Fruit fly (Drosophila melanogaster): Measurements from ENCODE around the gene gdl-ORF39.

The gdl-ORF39 gene

dm6 chr3L:15498745-15499144 lies 10.5 kb upstream of the gdl-ORF39 start, which contains the start of gene CG7275 (continued):
- TF ChIP-seq HmgZ (tag; optimal IDR thresholded peaks at IDR 0.05) (peak; percentile 35), NfI (GFP tag; optimal IDR thresholded peaks at IDR 0.05) (peak; percentile 6), Dref (GFP tag; IDR thresholded peaks at IDR 0.05) (peak; percentile 43; the same call in 1 of the 2 replicates), Bgb (GFP tag; IDR thresholded peaks at IDR 0.05; ENCODE audit: partially characterized antibody) (peak; percentile 74), gce (GFP tag; IDR thresholded peaks at IDR 0.05) (no peak), CG2678 (tag; optimal IDR thresholded peaks at IDR 0.05) (no peak), psq (GFP tag; optimal IDR thresholded peaks at IDR 0.05) (no peak), E2f2 (GFP tag; IDR thresholded peaks at IDR 0.05) (peak; percentile 98), Asciz (GFP tag; optimal IDR thresholded peaks at IDR 0.05) (peak; percentile 10), HLH4C (GFP tag; IDR thresholded peaks at IDR 0.05; ENCODE audit: partially characterized antibody) (0 out of 3 replicates have a peak, but pooled peaks have one; percentile 48), CG18011 (GFP tag; optimal IDR thresholded peaks at IDR 0.05) (peak; percentile 67), row (GFP tag; IDR thresholded peaks at IDR 0.05) (peak; percentile 16; the same call in 1 of the 3 replicates), Xbp1 (GFP tag; optimal IDR thresholded peaks at IDR 0.05) (no peak), gfzf (GFP tag; optimal IDR thresholded peaks at IDR 0.05) (peak; percentile 26), CG11696 (GFP tag; IDR thresholded peaks at IDR 0.05) (no peak), CG13424 (tag; optimal IDR thresholded peaks at IDR 0.05) (peak; percentile 33), Dll (GFP tag; IDR thresholded peaks at IDR 0.05; ENCODE audit: partially characterized antibody) (peak; percentile 44; the same call in 1 of the 4 replicates), nerfin-2 (GFP tag; IDR thresholded peaks at IDR 0.05; ENCODE audit: partially characterized antibody) (peak; percentile 23; the same call in 1 of the 2 replicates), CG13287 (GFP tag; IDR thresholded peaks at IDR 0.05; ENCODE audit: partially characterized antibody) (peak; percentile 71), cas (GFP tag; IDR thresholded peaks at IDR 0.05) (no peak), amos (GFP tag; IDR thresholded peaks at IDR 0.05; ENCODE audit: partially characterized antibody) (peak; percentile 55; the same call in 1 of the 2 replicates), eve (GFP tag; optimal IDR thresholded peaks at IDR 0.05) (no peak), CG8290 (GFP tag; optimal IDR thresholded peaks at IDR 0.05) (no peak), CG8290 (tag; optimal IDR thresholded peaks at IDR 0.05) (peak in 1 of 2 experiments; percentile 47), vnd (GFP tag; IDR thresholded peaks at IDR 0.05; ENCODE audit: partially characterized antibody) (no peak), vvl (GFP tag; IDR thresholded peaks at IDR 0.05) (peak; percentile 56; the same call in 1 of the 2 replicates), sisA (GFP tag; IDR thresholded peaks at IDR 0.05) (no peak), CG15601 (tag; optimal IDR thresholded peaks at IDR 0.05) (peak; percentile 48), CG42726 (GFP tag; IDR thresholded peaks at IDR 0.05; ENCODE audit: partially characterized antibody) (0 out of 2 replicates have a peak, but pooled peaks have one; percentile 28), Scr (GFP tag; IDR thresholded peaks at IDR 0.05; ENCODE audit: partially characterized antibody) (0 out of 2 replicates have a peak, but pooled peaks have one; percentile 24), B-H2 (GFP tag; optimal IDR thresholded peaks at IDR 0.05) (peak; percentile 18), Max (GFP tag; optimal IDR thresholded peaks at IDR 0.05) (peak; percentile 86), knrl (GFP tag; IDR thresholded peaks at IDR 0.05; ENCODE audit: partially characterized antibody) (peak; percentile 46; the same call in 2 of the 3 replicates), CG16813 (GFP tag; IDR thresholded peaks at IDR 0.05; ENCODE audit: partially characterized antibody) (peak; percentile 37; the same call in 2 of the 3 replicates), phol (tag; optimal IDR thresholded peaks at IDR 0.05) (peak; percentile 33), Hmr (GFP tag; optimal IDR thresholded peaks at IDR 0.05) (peak; percentile 11), Med (GFP tag) (peak; percentile 85), CG15696 (tag; optimal IDR thresholded peaks at IDR 0.05) (no peak), caup (GFP tag; optimal IDR thresholded peaks at IDR 0.05; ENCODE audit: severe bottlenecking) (peak; percentile 39), YL-1 (GFP tag; optimal IDR thresholded peaks at IDR 0.05) (peak; percentile 71), CG6791 (GFP tag; IDR thresholded peaks at IDR 0.05; ENCODE audit: partially characterized antibody) (peak; percentile 57; the same call in 1 of the 3 replicates), Gug (GFP tag; IDR thresholded peaks at IDR 0.05) (no peak), crp (GFP tag; optimal IDR thresholded peaks at IDR 0.05) (peak; percentile 86 to 98), hbn (GFP tag; IDR thresholded peaks at IDR 0.05; ENCODE audit: partially characterized antibody) (peak; percentile 30; the same call in 1 of the 2 replicates), CG34422 (GFP tag; IDR thresholded peaks at IDR 0.05) (peak; percentile 53; the same call in 1 of the 3 replicates), CG2875 (GFP tag; optimal IDR thresholded peaks at IDR 0.05) (peak; percentile 3), CG15514 (GFP tag; optimal IDR thresholded peaks at IDR 0.05) (peak; percentile 57)

Data from whole organism, embryonic.